Worm (Caenorhabditis elegans): ENCODE measurements around the gene C49F5.5.

C49F5.5 gene

DNA sequence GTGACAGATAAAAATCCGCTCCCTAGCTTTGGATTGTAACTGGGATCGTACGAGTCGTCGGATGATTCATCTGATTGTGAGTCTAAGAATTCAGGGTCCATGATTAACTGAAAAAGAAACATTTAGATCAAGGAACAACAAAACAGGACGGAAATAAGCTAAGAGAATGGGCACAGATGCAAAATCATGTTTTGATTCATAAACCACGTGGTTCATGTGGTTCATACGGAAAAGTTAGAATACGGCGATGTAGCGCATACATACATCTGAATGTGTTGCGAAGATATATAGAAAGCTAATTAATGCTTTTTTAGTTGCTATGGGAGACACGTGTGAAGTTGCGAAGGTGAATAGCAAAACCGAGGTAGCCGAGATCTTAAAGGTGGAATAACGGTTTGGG, 44.0 kb upstream of the C49F5.5 start, which contains the start of gene F55G7.3:
F55G7.3 (minus strand) TSS at position 101 of the 400 bp plus-strand sequence.
- TF ChIP-seq elt-1 (tag; optimal IDR thresholded peaks at IDR 0.05; ENCODE audit: borderline replicate concordance, insufficient read depth) (no peak), zip-8 (tag; optimal IDR thresholded peaks at IDR 0.05) (no peak), hlh-1 (tag; optimal IDR thresholded peaks at IDR 0.05) (no peak), ceh-43 (GFP tag; optimal IDR thresholded peaks at IDR 0.05) (no peak), blmp-1 (tag; optimal IDR thresholded peaks at IDR 0.05) (no peak), unc-120 (tag; optimal IDR thresholded peaks at IDR 0.05; ENCODE audit: poor library complexity, severe bottlenecking) (no peak), lin-13 (tag; optimal IDR thresholded peaks at IDR 0.05) (no peak), unc-39 (tag; optimal IDR thresholded peaks at IDR 0.05) (no peak), ztf-11 (tag; optimal IDR thresholded peaks at IDR 0.05) (no peak), M03D4.4 (tag; optimal IDR thresholded peaks at IDR 0.05) (no peak), sptf-1 (tag; optimal IDR thresholded peaks at IDR 0.05) (no peak), elt-3 (tag; optimal IDR thresholded peaks at IDR 0.05) (no peak)

ce11 chrX:11946788-11947463, 39.1 kb upstream of the C49F5.5 start, which contains the start of gene nfya-1:
TSS of gene nfya-1 (minus strand) at chrX:11946838.
- no peak for TF ChIP-seq unc-120 (tag; optimal IDR thresholded peaks at IDR 0.05; ENCODE audit: poor library complexity, severe bottlenecking)
- TF ChIP-seq ces-1 (GFP tag; optimal IDR thresholded peaks at IDR 0.05), result peak; percentile 44
- TF ChIP-seq snpc-4 (tag; optimal IDR thresholded peaks at IDR 0.05), result no peak
- TF ChIP-seq ceh-39 (tag; optimal IDR thresholded peaks at IDR 0.05), result peak; percentile 59
- TF ChIP-seq ceh-83 (GFP tag; optimal IDR thresholded peaks at IDR 0.05), result no peak
- TF ChIP-seq lsy-2 (tag; optimal IDR thresholded peaks at IDR 0.05), result no peak
- TF ChIP-seq pha-4 (tag; optimal IDR thresholded peaks at IDR 0.05), result peak; percentile 28
- no peak for TF ChIP-seq nhr-28 (tag; optimal IDR thresholded peaks at IDR 0.05)
- no peak for TF ChIP-seq bed-3 (GFP tag; optimal IDR thresholded peaks at IDR 0.05)
- no peak for TF ChIP-seq ztf-11 (tag; optimal IDR thresholded peaks at IDR 0.05)
- no peak for TF ChIP-seq nhr-237 (tag; optimal IDR thresholded peaks at IDR 0.05)
- no peak for TF ChIP-seq nhr-76 (tag; optimal IDR thresholded peaks at IDR 0.05)
- TF ChIP-seq drap-1 (GFP tag; optimal IDR thresholded peaks at IDR 0.05), result no peak
- TF ChIP-seq ham-2 (GFP tag; optimal IDR thresholded peaks at IDR 0.05), result no peak
- no peak for TF ChIP-seq unc-39 (tag; optimal IDR thresholded peaks at IDR 0.05)
- no peak for TF ChIP-seq elt-3 (tag; optimal IDR thresholded peaks at IDR 0.05)
- TF ChIP-seq zip-8 (tag; optimal IDR thresholded peaks at IDR 0.05), result no peak
- TF ChIP-seq mab-5 (tag; optimal IDR thresholded peaks at IDR 0.05), result no peak
- TF ChIP-seq sem-2 (GFP tag; optimal IDR thresholded peaks at IDR 0.05), result no peak
- no peak for TF ChIP-seq M03D4.4 (tag; optimal IDR thresholded peaks at IDR 0.05)
- TF ChIP-seq flh-1 (GFP tag; optimal IDR thresholded peaks at IDR 0.05), result no peak
- no peak for TF ChIP-seq sptf-1 (tag; optimal IDR thresholded peaks at IDR 0.05)
- TF ChIP-seq mep-1 (tag; optimal IDR thresholded peaks at IDR 0.05), result peak; percentile 38
- TF ChIP-seq mls-2 (tag; optimal IDR thresholded peaks at IDR 0.05), result no peak
- peak; percentile 32 for TF ChIP-seq lin-13 (tag; optimal IDR thresholded peaks at IDR 0.05)
- TF ChIP-seq cnd-1 (tag; optimal IDR thresholded peaks at IDR 0.05), result no peak
- TF ChIP-seq ceh-43 (GFP tag; optimal IDR thresholded peaks at IDR 0.05), result no peak
- no peak for TF ChIP-seq unc-62 (GFP tag; optimal IDR thresholded peaks at IDR 0.05)
- no peak for TF ChIP-seq tbx-8 (GFP tag; optimal IDR thresholded peaks at IDR 0.05)
- no peak for TF ChIP-seq nhr-2 (tag; optimal IDR thresholded peaks at IDR 0.05)
- peak; percentile 62 for TF ChIP-seq hlh-1 (tag; optimal IDR thresholded peaks at IDR 0.05)
- no peak for TF ChIP-seq lin-32 (GFP tag; optimal IDR thresholded peaks at IDR 0.05)
- TF ChIP-seq elt-1 (tag; optimal IDR thresholded peaks at IDR 0.05; ENCODE audit: borderline replicate concordance, insufficient read depth), result no peak
- TF ChIP-seq nhr-12 (tag; optimal IDR thresholded peaks at IDR 0.05), result no peak
- TF ChIP-seq blmp-1 (tag; optimal IDR thresholded peaks at IDR 0.05), result no peak

- TF ChIP-seq mep-1 (tag; optimal IDR thresholded peaks at IDR 0.05) (peak; percentile 29), nhr-12 (tag; optimal IDR thresholded peaks at IDR 0.05) (no peak), lin-13 (tag; optimal IDR thresholded peaks at IDR 0.05) (peak; percentile 3), hlh-1 (tag; optimal IDR thresholded peaks at IDR 0.05) (no peak), lin-32 (GFP tag; optimal IDR thresholded peaks at IDR 0.05) (peak; percentile 52), mab-5 (tag; optimal IDR thresholded peaks at IDR 0.05) (no peak), flh-1 (GFP tag; optimal IDR thresholded peaks at IDR 0.05) (no peak), ceh-43 (GFP tag; optimal IDR thresholded peaks at IDR 0.05) (no peak), ztf-11 (tag; optimal IDR thresholded peaks at IDR 0.05) (no peak), nhr-28 (tag; optimal IDR thresholded peaks at IDR 0.05) (no peak), unc-62 (GFP tag; optimal IDR thresholded peaks at IDR 0.05) (no peak), unc-39 (tag; optimal IDR thresholded peaks at IDR 0.05) (no peak), nhr-76 (tag; optimal IDR thresholded peaks at IDR 0.05) (no peak), elt-1 (tag; optimal IDR thresholded peaks at IDR 0.05; ENCODE audit: borderline replicate concordance, insufficient read depth) (no peak), blmp-1 (tag; optimal IDR thresholded peaks at IDR 0.05) (no peak), ceh-83 (GFP tag; optimal IDR thresholded peaks at IDR 0.05) (no peak), cnd-1 (tag; optimal IDR thresholded peaks at IDR 0.05) (peak; percentile 85), tbx-8 (GFP tag; optimal IDR thresholded peaks at IDR 0.05) (no peak), elt-3 (tag; optimal IDR thresholded peaks at IDR 0.05) (no peak), pha-4 (tag; optimal IDR thresholded peaks at IDR 0.05) (peak; percentile 1), drap-1 (GFP tag; optimal IDR thresholded peaks at IDR 0.05) (no peak), unc-120 (tag; optimal IDR thresholded peaks at IDR 0.05; ENCODE audit: poor library complexity, severe bottlenecking) (no peak), zip-8 (tag; optimal IDR thresholded peaks at IDR 0.05) (no peak), sem-2 (GFP tag; optimal IDR thresholded peaks at IDR 0.05) (no peak), lsy-2 (tag; optimal IDR thresholded peaks at IDR 0.05) (no peak), mls-2 (tag; optimal IDR thresholded peaks at IDR 0.05) (no peak), snpc-4 (tag; optimal IDR thresholded peaks at IDR 0.05) (no peak), ceh-39 (tag; optimal IDR thresholded peaks at IDR 0.05) (peak; percentile 32), nhr-2 (tag; optimal IDR thresholded peaks at IDR 0.05) (no peak), ham-2 (GFP tag; optimal IDR thresholded peaks at IDR 0.05) (no peak), nhr-237 (tag; optimal IDR thresholded peaks at IDR 0.05) (no peak), ces-1 (GFP tag; optimal IDR thresholded peaks at IDR 0.05) (no peak), bed-3 (GFP tag; optimal IDR thresholded peaks at IDR 0.05) (no peak), sptf-1 (tag; optimal IDR thresholded peaks at IDR 0.05) (no peak), M03D4.4 (tag; optimal IDR thresholded peaks at IDR 0.05) (no peak)
These were observed 37.6 kb upstream of the C49F5.5 start, which contains the start of gene lsd-1 for ce11 chrX:11948184-11948894. TSS of gene lsd-1 (plus strand) at chrX:11948844.
